Worm (Caenorhabditis elegans) whole organism, L3 larva: ENCODE measurements around the gene hira-1.

Experiments
- ceh-28 ChIP-seq: fragments of 150-350 bp; optimal IDR thresholded peaks from 2 replicates; lab custom pipeline; 2014; ENCODE audit warnings: missing biosample characterization, missing genetic modification reagents, missing genetic modification characterization
- hmg-11 ChIP-seq: sonication (generic microtip); optimal IDR thresholded peaks from 2 replicates; lab custom pipeline; 2016; ENCODE audit warnings: missing genetic modification characterization, missing compliant biosample characterization
- nhr-23 ChIP-seq: fragments of 150-350 bp; optimal IDR thresholded peaks from 2 replicates; lab custom pipeline; 2014; ENCODE audit warnings: missing biosample characterization, missing genetic modification reagents, missing genetic modification characterization
- nhr-28 ChIP-seq: fragments of 150-350 bp; optimal IDR thresholded peaks from 2 replicates; lab custom pipeline; 2014; ENCODE audit warnings: missing biosample characterization, missing genetic modification characterization

- TF ChIP-seq nhr-28 (tag; lab: Kevin White, UChicago) (no peak), hmg-11 (tag; lab: Kevin White, UChicago) (no peak), nhr-23 (no peak), ceh-28 (tag; lab: Kevin White, UChicago) (no peak)
Observed at ce11 chrIII:5233140-5233539, 42.2 kb downstream of the hira-1 start.
